Worm (Caenorhabditis elegans): Measurements from ENCODE around the gene dnpp-1.

The dnpp-1 gene

DNA sequence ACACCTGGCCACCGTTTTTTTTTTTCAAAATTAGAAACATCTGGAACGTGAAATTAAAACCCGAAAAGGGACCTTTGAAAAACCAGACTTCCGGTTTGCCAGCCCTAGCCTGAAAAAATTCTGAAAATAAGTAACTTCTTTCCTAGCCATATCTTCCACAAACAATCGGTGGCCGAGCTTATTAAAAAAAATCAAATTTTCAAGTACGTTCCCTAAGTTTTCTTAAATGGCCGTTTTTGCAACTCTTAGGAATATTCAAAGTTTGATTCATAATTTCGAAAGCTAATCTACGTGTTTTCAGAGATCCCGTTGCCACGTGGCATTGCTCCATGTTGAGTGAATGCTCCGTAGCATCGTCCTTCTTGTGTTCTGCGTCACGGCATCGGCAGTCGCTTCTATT is 40.0 kb downstream of the dnpp-1 start, which contains the start of gene R12B2.8:
Gene R12B2.8 (plus strand): TSS at position 301 of the 400 bp plus-strand sequence.
- TF ChIP-seq lin-13 (tag; optimal IDR thresholded peaks at IDR 0.05) (no peak), lsy-2 (tag; optimal IDR thresholded peaks at IDR 0.05) (no peak), tbx-8 (GFP tag; optimal IDR thresholded peaks at IDR 0.05) (no peak), cnd-1 (tag; optimal IDR thresholded peaks at IDR 0.05) (no peak), ces-1 (GFP tag; optimal IDR thresholded peaks at IDR 0.05) (no peak), snpc-4 (tag; optimal IDR thresholded peaks at IDR 0.05) (no peak), hlh-1 (tag; optimal IDR thresholded peaks at IDR 0.05) (no peak), unc-62 (GFP tag; optimal IDR thresholded peaks at IDR 0.05) (no peak), zip-8 (tag; optimal IDR thresholded peaks at IDR 0.05) (no peak), unc-39 (tag; optimal IDR thresholded peaks at IDR 0.05) (no peak), mab-5 (tag; optimal IDR thresholded peaks at IDR 0.05) (no peak), nhr-28 (tag; optimal IDR thresholded peaks at IDR 0.05) (no peak), unc-120 (tag; optimal IDR thresholded peaks at IDR 0.05; ENCODE audit: poor library complexity, severe bottlenecking) (no peak), mep-1 (tag; optimal IDR thresholded peaks at IDR 0.05) (no peak), lin-32 (GFP tag; optimal IDR thresholded peaks at IDR 0.05) (no peak), ceh-43 (GFP tag; optimal IDR thresholded peaks at IDR 0.05) (no peak)

DNA sequence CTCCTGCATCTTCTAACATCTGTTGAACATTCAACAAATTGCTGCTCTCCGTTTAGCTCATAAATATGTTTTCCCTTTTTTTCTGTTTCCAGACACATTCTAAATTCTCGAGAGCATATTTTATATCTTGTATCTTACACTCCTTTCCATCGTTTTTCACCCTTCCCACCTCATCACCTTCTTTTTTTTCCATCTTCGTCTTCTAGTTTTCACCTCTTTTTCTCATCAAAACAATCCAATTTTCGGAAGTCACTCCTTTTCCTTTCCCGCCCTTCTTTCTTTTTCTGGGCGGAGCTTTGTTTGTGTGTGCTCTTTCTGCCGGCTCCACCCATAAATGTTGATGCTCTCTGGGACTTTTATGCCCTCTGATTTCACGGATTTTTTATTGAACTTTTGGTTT is 40.8 kb downstream of the dnpp-1 start:
- TF ChIP-seq flh-1 (GFP tag; optimal IDR thresholded peaks at IDR 0.05) (no peak), ces-1 (GFP tag; optimal IDR thresholded peaks at IDR 0.05) (peak; percentile 58), bed-3 (GFP tag; optimal IDR thresholded peaks at IDR 0.05) (no peak), unc-120 (tag; optimal IDR thresholded peaks at IDR 0.05; ENCODE audit: poor library complexity, severe bottlenecking) (no peak)

DNA sequence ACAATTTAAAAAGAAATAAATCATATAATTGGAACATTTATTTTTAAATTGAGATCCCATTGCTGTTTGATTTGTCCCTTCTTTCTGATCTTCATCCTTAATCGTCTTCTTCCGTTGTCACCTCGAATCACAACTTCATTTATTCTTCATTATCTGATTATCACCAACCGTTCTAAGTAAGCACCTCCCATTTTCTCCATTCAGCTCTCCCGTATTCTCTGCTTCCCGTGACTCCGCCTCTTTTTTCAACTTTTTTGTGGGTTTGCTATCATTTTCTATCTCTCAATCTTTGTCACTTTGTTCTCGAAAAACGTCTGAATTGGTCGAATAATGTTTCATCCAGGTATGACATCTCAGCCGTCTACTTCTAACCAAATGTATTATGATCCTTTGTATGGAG is 47.7 kb downstream of the dnpp-1 start, which contains the start of gene sma-4:
Gene sma-4 (plus strand): TSS at position 301 of the 400 bp plus-strand sequence.
- TF ChIP-seq ceh-43 (GFP tag; optimal IDR thresholded peaks at IDR 0.05) (no peak), ces-1 (GFP tag; optimal IDR thresholded peaks at IDR 0.05) (no peak), nhr-28 (tag; optimal IDR thresholded peaks at IDR 0.05) (no peak), snpc-4 (tag; optimal IDR thresholded peaks at IDR 0.05) (no peak)

DNA sequence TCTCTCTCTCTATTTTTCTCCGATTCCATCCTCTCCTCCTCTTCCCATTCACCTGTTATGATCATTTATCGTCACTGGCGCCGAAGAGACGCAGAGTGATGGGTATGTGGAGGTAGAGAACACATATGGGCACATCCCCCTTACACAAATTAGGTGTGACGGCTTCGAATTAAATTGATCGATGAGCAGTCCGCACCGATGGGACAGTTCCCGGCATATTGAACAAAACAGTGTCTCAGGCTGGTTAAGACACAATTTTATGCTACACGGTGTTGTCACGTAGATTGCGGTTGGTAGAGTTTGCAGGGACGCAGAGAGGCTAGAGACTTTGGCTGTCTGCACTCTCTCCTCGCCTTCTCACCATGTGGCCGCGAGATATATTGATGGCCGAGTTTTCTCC is 48.8 kb downstream of the dnpp-1 start, which contains the start of gene R12B2.7:
Gene R12B2.7 (plus strand): TSS at position 247 of the 400 bp plus-strand sequence.
- TF ChIP-seq lin-13 (tag; optimal IDR thresholded peaks at IDR 0.05) (peak; percentile 13), cnd-1 (tag; optimal IDR thresholded peaks at IDR 0.05) (no peak), nhr-12 (tag; optimal IDR thresholded peaks at IDR 0.05) (no peak), elt-3 (tag; optimal IDR thresholded peaks at IDR 0.05) (no peak)

DNA sequence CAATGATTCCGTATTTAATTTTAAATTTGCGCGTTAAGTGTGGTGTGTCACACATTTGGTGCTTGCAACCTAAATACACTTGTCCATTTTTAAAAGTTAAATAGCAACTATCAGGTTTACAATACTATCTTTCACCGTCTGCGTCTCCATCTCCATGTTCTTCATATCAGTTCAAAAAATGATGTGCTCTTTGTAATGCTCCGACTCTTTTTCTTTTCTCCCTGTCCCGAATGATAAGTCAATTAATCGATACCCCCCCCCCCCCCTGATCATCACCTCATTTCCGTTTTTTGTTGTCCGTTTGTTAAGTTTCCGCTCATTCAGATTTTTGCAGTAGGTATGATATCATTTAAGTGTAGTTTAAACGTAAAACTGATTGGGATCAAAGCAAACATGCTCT is 49.5 kb downstream of the dnpp-1 start:
- TF ChIP-seq snpc-4 (tag; optimal IDR thresholded peaks at IDR 0.05) (no peak), elt-1 (tag; optimal IDR thresholded peaks at IDR 0.05; ENCODE audit: borderline replicate concordance, insufficient read depth) (no peak), lin-13 (tag; optimal IDR thresholded peaks at IDR 0.05) (no peak), ceh-39 (tag; optimal IDR thresholded peaks at IDR 0.05) (no peak), pha-4 (tag; optimal IDR thresholded peaks at IDR 0.05) (no peak), blmp-1 (tag; optimal IDR thresholded peaks at IDR 0.05) (no peak), sptf-1 (tag; optimal IDR thresholded peaks at IDR 0.05) (no peak), zip-8 (tag; optimal IDR thresholded peaks at IDR 0.05) (no peak), hlh-1 (tag; optimal IDR thresholded peaks at IDR 0.05) (no peak), unc-62 (GFP tag; optimal IDR thresholded peaks at IDR 0.05) (no peak), nhr-76 (tag; optimal IDR thresholded peaks at IDR 0.05) (no peak), nhr-2 (tag; optimal IDR thresholded peaks at IDR 0.05) (no peak), drap-1 (GFP tag; optimal IDR thresholded peaks at IDR 0.05) (no peak), mab-5 (tag; optimal IDR thresholded peaks at IDR 0.05) (no peak)

DNA sequence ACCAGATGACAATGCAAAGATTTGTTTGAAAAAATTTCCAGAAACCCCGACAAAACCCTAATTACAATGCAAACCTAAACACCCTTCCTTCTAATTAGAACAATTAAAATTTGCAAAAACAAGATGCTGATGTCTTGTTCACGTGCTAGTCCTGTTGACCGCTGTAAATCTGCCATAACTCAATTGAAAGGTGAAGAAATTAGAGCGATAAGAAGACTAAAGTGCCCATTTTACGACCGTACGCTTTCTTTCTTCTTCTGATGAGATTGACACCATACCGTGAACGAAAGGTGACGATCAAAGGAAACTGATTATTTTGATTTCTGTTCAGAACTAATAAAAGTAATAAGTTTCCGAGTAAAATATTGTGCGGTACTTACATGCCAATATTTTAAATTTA is 50.1 kb downstream of the dnpp-1 start:
- TF ChIP-seq lin-32 (GFP tag; optimal IDR thresholded peaks at IDR 0.05), result no peak
- no peak for TF ChIP-seq snpc-4 (tag; optimal IDR thresholded peaks at IDR 0.05)
- no peak for TF ChIP-seq nhr-2 (tag; optimal IDR thresholded peaks at IDR 0.05)
- no peak for TF ChIP-seq drap-1 (GFP tag; optimal IDR thresholded peaks at IDR 0.05)
- TF ChIP-seq unc-39 (tag; optimal IDR thresholded peaks at IDR 0.05), result no peak
- TF ChIP-seq M03D4.4 (tag; optimal IDR thresholded peaks at IDR 0.05), result no peak
- TF ChIP-seq unc-62 (GFP tag; optimal IDR thresholded peaks at IDR 0.05), result no peak
- no peak for TF ChIP-seq unc-120 (tag; optimal IDR thresholded peaks at IDR 0.05; ENCODE audit: poor library complexity, severe bottlenecking)
- TF ChIP-seq flh-1 (GFP tag; optimal IDR thresholded peaks at IDR 0.05), result no peak
- no peak for TF ChIP-seq lin-13 (tag; optimal IDR thresholded peaks at IDR 0.05)
- TF ChIP-seq zip-8 (tag; optimal IDR thresholded peaks at IDR 0.05), result no peak
- TF ChIP-seq mep-1 (tag; optimal IDR thresholded peaks at IDR 0.05), result no peak
- TF ChIP-seq hlh-1 (tag; optimal IDR thresholded peaks at IDR 0.05), result no peak
- no peak for TF ChIP-seq sem-2 (GFP tag; optimal IDR thresholded peaks at IDR 0.05)
- no peak for TF ChIP-seq nhr-12 (tag; optimal IDR thresholded peaks at IDR 0.05)
- TF ChIP-seq ztf-11 (tag; optimal IDR thresholded peaks at IDR 0.05), result no peak
- no peak for TF ChIP-seq mab-5 (tag; optimal IDR thresholded peaks at IDR 0.05)
- TF ChIP-seq mls-2 (tag; optimal IDR thresholded peaks at IDR 0.05), result no peak
- TF ChIP-seq nhr-237 (tag; optimal IDR thresholded peaks at IDR 0.05), result no peak
- no peak for TF ChIP-seq blmp-1 (tag; optimal IDR thresholded peaks at IDR 0.05)

All from whole organism, mixed stage, embryonic.